Fruit fly (Drosophila melanogaster) whole organism, embryonic: Measurements from ENCODE around the gene CG32428.

Experiments used
- Atf3 ChIP-seq: fragments of 200-800 bp; sonication (Bioruptor generic); optimal IDR thresholded peaks from 3 replicates; lab custom pipeline; 2016; ENCODE audit warnings: missing biosample characterization, missing genetic modification characterization
- Blimp-1 ChIP-seq: fragments of 200-800 bp; sonication (Bioruptor generic); optimal IDR thresholded peaks from 3 replicates; lab custom pipeline; 2018; ENCODE audit warnings: missing biosample characterization, missing genetic modification characterization, mild to moderate bottlenecking, moderate library complexity, missing genetic modification reagents
- CG10543 ChIP-seq: fragments of 200-800 bp; sonication (Bioruptor generic); optimal IDR thresholded peaks from 3 replicates; lab custom pipeline; 2017; ENCODE audit warnings: missing biosample characterization, mild to moderate bottlenecking, missing genetic modification characterization, moderate library complexity
- CG10565 ChIP-seq: fragments of 200-800 bp; sonication (Bioruptor generic); optimal IDR thresholded peaks from 3 replicates; lab custom pipeline; 2016; ENCODE audit warnings: missing biosample characterization, mild to moderate bottlenecking, missing genetic modification characterization
- CG14710 ChIP-seq: fragments of 200-800 bp; sonication (Bioruptor generic); optimal IDR thresholded peaks from 3 replicates; lab custom pipeline; 2019; ENCODE audit warnings: missing biosample characterization, mild to moderate bottlenecking, missing genetic modification characterization, moderate library complexity
- CG16813 ChIP-seq: fragments of 200-800 bp; sonication (Bioruptor generic); IDR thresholded peaks from 3 replicates; pipeline ENCODE4 v1.3.6; 2022; ENCODE audit warnings: missing biosample characterization, missing genetic modification characterization; ENCODE audit not compliant: partially characterized antibody
- CG16815 ChIP-seq: fragments of 200-800 bp; sonication (Bioruptor generic); optimal IDR thresholded peaks from 3 replicates; lab custom pipeline; 2017; ENCODE audit warnings: missing biosample characterization, mild to moderate bottlenecking, missing genetic modification characterization
- CG17186 ChIP-seq: fragments of 200-800 bp; sonication (Bioruptor generic); optimal IDR thresholded peaks from 3 replicates; lab custom pipeline; 2017; ENCODE audit warnings: missing biosample characterization, missing genetic modification reagents, missing genetic modification characterization
- CG18262 ChIP-seq: fragments of 200-800 bp; optimal IDR thresholded peaks from 3 replicates; lab custom pipeline; 2019; ENCODE audit warnings: missing biosample characterization, mild to moderate bottlenecking, missing genetic modification characterization, moderate library complexity
- CG18619 ChIP-seq: fragments of 200-800 bp; sonication (Bioruptor generic); optimal IDR thresholded peaks from 3 replicates; lab custom pipeline; 2017; ENCODE audit warnings: missing biosample characterization, mild to moderate bottlenecking, missing genetic modification characterization
- CG3281 ChIP-seq: fragments of 200-800 bp; sonication (Bioruptor generic); optimal IDR thresholded peaks from 3 replicates; lab custom pipeline; 2017; ENCODE audit warnings: missing biosample characterization, mild to moderate bottlenecking, missing genetic modification characterization
- CG3726 ChIP-seq: fragments of 200-800 bp; sonication (Bioruptor generic); IDR thresholded peaks from 3 replicates; pipeline ENCODE4, ENCODE4 v1.3.6; 2022; ENCODE audit warnings: missing biosample characterization, missing genetic modification characterization
- CG3847 ChIP-seq: fragments of 200-800 bp; sonication (Bioruptor generic); IDR thresholded peaks from 2 replicates; pipeline ENCODE4 v1.3.6; 2022; ENCODE audit warnings: missing biosample characterization, missing genetic modification characterization
- CG6175 ChIP-seq: fragments of 200-800 bp; sonication (Bioruptor generic); IDR thresholded peaks from 3 replicates; pipeline ENCODE4 v1.3.6; 2022; ENCODE audit warnings: missing biosample characterization, missing genetic modification characterization
- CG6765 ChIP-seq: fragments of 200-800 bp; sonication (Bioruptor generic); optimal IDR thresholded peaks from 3 replicates; lab custom pipeline; 2017; ENCODE audit warnings: missing biosample characterization, mild to moderate bottlenecking, missing genetic modification characterization
- CG7372 ChIP-seq: fragments of 200-800 bp; sonication (Bioruptor generic); IDR thresholded peaks from 2 replicates; pipeline ENCODE4 v1.3.6; 2022; ENCODE audit warnings: missing biosample characterization, missing genetic modification characterization
- CG8089 ChIP-seq: fragments of 200-800 bp; sonication (Bioruptor generic); optimal IDR thresholded peaks from 3 replicates; lab custom pipeline; 2016; ENCODE audit warnings: missing biosample characterization, missing genetic modification characterization
- CG8281 ChIP-seq: fragments of 200-800 bp; sonication (Bioruptor generic); optimal IDR thresholded peaks from 2 replicates; lab custom pipeline; 2018; ENCODE audit warnings: missing biosample characterization, mild to moderate bottlenecking, missing genetic modification characterization, moderate library complexity
- CG9215 ChIP-seq: fragments of 200-800 bp; sonication (Bioruptor generic); IDR thresholded peaks from 2 replicates; pipeline ENCODE4 v1.3.6; 2022; ENCODE audit warnings: missing biosample characterization, missing genetic modification characterization
- CTCF ChIP-seq: fragments of 200-800 bp; sonication (Bioruptor generic); optimal IDR thresholded peaks from 2 replicates; lab custom pipeline; 2017; ENCODE audit warnings: missing biosample characterization, mild to moderate bottlenecking, missing genetic modification characterization, moderate library complexity
- Dbx ChIP-seq: fragments of 200-800 bp; sonication (Bioruptor generic); IDR thresholded peaks from 3 replicates; pipeline ENCODE4 v1.3.6; 2022; ENCODE audit warnings: missing biosample characterization, missing genetic modification characterization
- Dp ChIP-seq: fragments of 200-800 bp; sonication (Bioruptor generic); optimal IDR thresholded peaks from 2 replicates; lab custom pipeline; 2018; ENCODE audit warnings: missing biosample characterization, mild to moderate bottlenecking, missing genetic modification characterization, moderate library complexity
- HLHmδ ChIP-seq: fragments of 200-800 bp; sonication (Bioruptor generic); optimal IDR thresholded peaks from 2 replicates; lab custom pipeline; 2018; ENCODE audit warnings: missing biosample characterization, mild to moderate bottlenecking, missing genetic modification characterization, moderate library complexity
- HmgZ ChIP-seq: fragments of 200-800 bp; sonication (Bioruptor generic); optimal IDR thresholded peaks from 2 replicates; lab custom pipeline; 2018; ENCODE audit warnings: missing biosample characterization, mild to moderate bottlenecking, missing genetic modification characterization
- Nf-YB ChIP-seq: fragments of 200-800 bp; sonication (Bioruptor generic); optimal IDR thresholded peaks from 3 replicates; lab custom pipeline; 2019; ENCODE audit warnings: missing biosample characterization, mild to moderate bottlenecking, missing genetic modification characterization, moderate library complexity
- Oaz ChIP-seq: fragments of 200-800 bp; sonication (Bioruptor generic); IDR thresholded peaks from 2 replicates; pipeline ENCODE4 v1.3.6; 2022; ENCODE audit warnings: missing biosample characterization, missing genetic modification characterization
- Poxn ChIP-seq: fragments of 200-800 bp; sonication (Bioruptor generic); IDR thresholded peaks from 2 replicates; pipeline ENCODE4 v1.3.6; 2022; ENCODE audit warnings: missing biosample characterization, missing genetic modification characterization
- Ptx1 ChIP-seq: fragments of 200-800 bp; sonication (Bioruptor generic); IDR thresholded peaks from 2 replicates; pipeline ENCODE4 v1.3.6; 2022; ENCODE audit warnings: missing biosample characterization, missing genetic modification characterization
- Sox100B ChIP-seq: fragments of 200-800 bp; sonication (Bioruptor generic); optimal IDR thresholded peaks from 3 replicates; lab custom pipeline; 2018; ENCODE audit warnings: missing biosample characterization, mild to moderate bottlenecking, missing genetic modification characterization
- Xbp1 ChIP-seq: fragments of 200-800 bp; sonication (Bioruptor generic); optimal IDR thresholded peaks from 3 replicates; lab custom pipeline; 2016; ENCODE audit warnings: missing biosample characterization, mild to moderate bottlenecking, missing genetic modification characterization
- al ChIP-seq: fragments of 200-800 bp; sonication (Bioruptor generic); IDR thresholded peaks from 2 replicates; pipeline ENCODE4 v1.3.6; 2022; ENCODE audit warnings: missing biosample characterization, missing genetic modification characterization
- ara ChIP-seq: fragments of 200-800 bp; sonication (Bioruptor generic); IDR thresholded peaks from 2 replicates; pipeline ENCODE4 v1.3.6; 2022; ENCODE audit warnings: missing biosample characterization, missing genetic modification characterization
- bigmax ChIP-seq: fragments of 200-800 bp; sonication (Bioruptor generic); optimal IDR thresholded peaks from 2 replicates; lab custom pipeline; 2018; ENCODE audit warnings: missing biosample characterization, mild to moderate bottlenecking, missing genetic modification characterization
- btn ChIP-seq: fragments of 200-800 bp; sonication (Bioruptor generic); optimal IDR thresholded peaks from 2 replicates; lab custom pipeline; 2016; ENCODE audit warnings: missing biosample characterization, missing genetic modification characterization
- ci ChIP-seq: fragments of 200-800 bp; sonication (Bioruptor generic); IDR thresholded peaks from 3 replicates; pipeline ENCODE4 v1.3.6; 2022; ENCODE audit warnings: missing biosample characterization, missing genetic modification characterization
- fd96Cb ChIP-seq: fragments of 200-800 bp; sonication (Bioruptor generic); optimal IDR thresholded peaks from 2 replicates; lab custom pipeline; 2018; ENCODE audit warnings: missing biosample characterization, mild to moderate bottlenecking, missing genetic modification characterization, moderate library complexity
- ham ChIP-seq: fragments of 200-800 bp; sonication (Bioruptor generic); IDR thresholded peaks from 2 replicates; pipeline ENCODE4 v1.3.6; 2022; ENCODE audit warnings: missing biosample characterization, missing genetic modification characterization
- hb ChIP-seq: fragments of 200-800 bp; sonication (Bioruptor generic); IDR thresholded peaks from 3 replicates; pipeline ENCODE4 v1.3.6; 2022; ENCODE audit warnings: missing biosample characterization, missing genetic modification characterization; ENCODE audit not compliant: partially characterized antibody
- hkb ChIP-seq, 2 experiments: fragments of 200-800 bp in 1 of 2; fragments of >200 bp in 1 of 2; sonication (Bioruptor generic) in 1 of 2; IDR thresholded peaks in 1 of 2; optimal IDR thresholded peaks in 1 of 2; 2 replicates each; pipeline versions ENCODE4 v1.3.6 to Lab custom; 2017 to 2022; ENCODE audit warnings: missing biosample characterization in 1 of 2, missing genetic modification characterization in 1 of 2
- insv ChIP-seq, 2 experiments: fragments of 200-800 bp; sonication (Bioruptor generic); optimal IDR thresholded peaks; 3 replicates each; lab custom pipeline; 2016 to 2018; ENCODE audit warnings: missing biosample characterization in 2 of 2, missing genetic modification characterization in 2 of 2
- mld ChIP-seq: fragments of 200-800 bp; sonication (Bioruptor generic); IDR thresholded peaks from 3 replicates; pipeline ENCODE4 v1.3.6; 2022; ENCODE audit warnings: missing biosample characterization, missing genetic modification characterization; ENCODE audit not compliant: partially characterized antibody
- org-1 ChIP-seq: fragments of 200-800 bp; sonication (Bioruptor generic); optimal IDR thresholded peaks from 2 replicates; lab custom pipeline; 2017; ENCODE audit warnings: missing biosample characterization, missing genetic modification characterization
- pan ChIP-seq, 4 experiments: fragments of >200 bp in 3 of 4; fragments of 200-800 bp in 1 of 4; sonication (Bioruptor generic) in 1 of 4; optimal IDR thresholded peaks in 3 of 4; IDR thresholded peaks in 1 of 4; 2 replicates each; pipeline versions ENCODE4 v1.3.6 to Lab custom; 2017 to 2022; ENCODE audit warnings: missing biosample characterization in 2 of 4, missing genetic modification characterization in 2 of 4, mixed read lengths in 1 of 4
- pnt ChIP-seq: fragments of 200-800 bp; sonication (Bioruptor generic); optimal IDR thresholded peaks from 3 replicates; lab custom pipeline; 2016; ENCODE audit warnings: missing biosample characterization, missing genetic modification characterization
- psq ChIP-seq: fragments of 200-800 bp; sonication (Bioruptor generic); optimal IDR thresholded peaks from 2 replicates; lab custom pipeline; 2017; ENCODE audit warnings: missing biosample characterization, missing genetic modification characterization
- slou ChIP-seq: fragments of 200-800 bp; sonication (Bioruptor generic); optimal IDR thresholded peaks from 3 replicates; lab custom pipeline; 2016; ENCODE audit warnings: missing biosample characterization, missing genetic modification characterization
- stc ChIP-seq: fragments of 200-800 bp; sonication (Bioruptor generic); IDR thresholded peaks from 2 replicates; pipeline ENCODE4 v1.3.6; 2022; ENCODE audit warnings: missing biosample characterization, missing genetic modification characterization
- tap ChIP-seq: fragments of 200-800 bp; optimal IDR thresholded peaks from 3 replicates; lab custom pipeline; 2019; ENCODE audit warnings: missing biosample characterization, mild to moderate bottlenecking, missing genetic modification characterization, moderate library complexity
- tgo ChIP-seq: fragments of 200-800 bp; sonication (Bioruptor generic); IDR thresholded peaks from 3 replicates; pipeline ENCODE4 v1.3.6; 2022; ENCODE audit warnings: missing biosample characterization, missing genetic modification characterization

CG32428 gene

dm6 chr3L:20473021-20473799, at the start of gene CG32428, which contains the start of gene CG5969 (continued):
- TF ChIP-seq CG7372 (GFP tag; lab: Robert Waterston, UW) = peak; percentile 45; the same call in 1 of the 2 replicates
- peak; percentile 12 for TF ChIP-seq CG6765 (GFP tag; lab: Kevin White, UChicago)
- TF ChIP-seq org-1 (GFP tag; lab: Kevin White, UChicago) = no peak
- no peak for TF ChIP-seq Oaz (GFP tag; lab: Robert Waterston, UW)
- TF ChIP-seq HmgZ (tag; lab: Kevin White, UChicago) = peak; percentile 20
- peak; percentile 59 for TF ChIP-seq Xbp1 (GFP tag; lab: Kevin White, UChicago)
- TF ChIP-seq hb (GFP tag; lab: Robert Waterston, UW) = no peak
- TF ChIP-seq bigmax (GFP tag; lab: Kevin White, UChicago) = no peak
- peak; percentile 63 for TF ChIP-seq CG3281 (GFP tag; lab: Kevin White, UChicago)
- TF ChIP-seq HLHmδ (GFP tag; lab: Kevin White, UChicago) = peak; percentile 34
- TF ChIP-seq CG8281 (tag; lab: Kevin White, UChicago) = peak; percentile 0
- peak; percentile 58 for TF ChIP-seq CG18619
- no peak for TF ChIP-seq CTCF (GFP tag; lab: Kevin White, UChicago)
- peak; percentile 58 for TF ChIP-seq Nf-YB (GFP tag; lab: Kevin White, UChicago)
- TF ChIP-seq Atf3 (GFP tag; lab: Kevin White, UChicago) = no peak
- TF ChIP-seq CG17186 (GFP tag; lab: Kevin White, UChicago) = no peak
- peak; percentile 69 for TF ChIP-seq al (GFP tag; lab: Robert Waterston, UW)
- peak; percentile 69 for TF ChIP-seq psq (GFP tag; lab: Kevin White, UChicago)
- peak; percentile 52 for TF ChIP-seq Sox100B (GFP tag; lab: Kevin White, UChicago)
- peak; percentile 73; the same call in 2 of the 3 replicates for TF ChIP-seq Dbx (GFP tag; lab: Robert Waterston, UW)
- peak; percentile 38 for TF ChIP-seq tap
- TF ChIP-seq ara (GFP tag; lab: Robert Waterston, UW) = no peak
- no peak for TF ChIP-seq CG10565 (GFP tag; lab: Kevin White, UChicago)
- TF ChIP-seq Dp (GFP tag; lab: Kevin White, UChicago) = peak; percentile 57
- peak; percentile 23 for TF ChIP-seq CG16815
- peak; percentile 36; the same call in 2 of the 3 replicates for TF ChIP-seq ci (GFP tag; lab: Robert Waterston, UW)
- no peak for TF ChIP-seq CG3726
- peak; percentile 96 for TF ChIP-seq CG14710
- no peak for TF ChIP-seq hkb (optimal IDR thresholded peaks at IDR 0.05; lab: Kevin White, UChicago)
- TF ChIP-seq hkb (GFP tag; IDR thresholded peaks at IDR 0.05; lab: Robert Waterston, UW) = peak; percentile 71
- TF ChIP-seq ham = no peak
- peak in 1 of 2 experiments; percentile 70 for TF ChIP-seq insv (GFP tag; optimal IDR thresholded peaks at IDR 0.05; lab: Kevin White, UChicago)
- TF ChIP-seq CG18262 (tag; lab: Kevin White, UChicago) = peak; percentile 54
- no peak for TF ChIP-seq btn
- no peak for TF ChIP-seq CG10543 (GFP tag; lab: Kevin White, UChicago)
- TF ChIP-seq pan (optimal IDR thresholded peaks at IDR 0.05; lab: Kevin White, UChicago) = no peak
- TF ChIP-seq pan (GFP tag; optimal IDR thresholded peaks at IDR 0.05 in 1 of 2, IDR thresholded peaks at IDR 0.05 in 1 of 2) = peak in 1 of 2 experiments; percentile 77
- no peak for TF ChIP-seq CG6175 (GFP tag; lab: Robert Waterston, UW)
- no peak for TF ChIP-seq pnt
- TF ChIP-seq mld (GFP tag; lab: Robert Waterston, UW) = no peak
- peak; percentile 71 for TF ChIP-seq CG3847 (GFP tag; lab: Robert Waterston, UW)
- no peak for TF ChIP-seq Poxn (GFP tag; lab: Robert Waterston, UW)
- no peak for TF ChIP-seq CG16813 (GFP tag; lab: Robert Waterston, UW)
- TF ChIP-seq fd96Cb (tag; lab: Kevin White, UChicago) = peak; percentile 51
- TF ChIP-seq tgo (GFP tag; lab: Robert Waterston, UW) = peak; percentile 60
- no peak for TF ChIP-seq stc (GFP tag; lab: Robert Waterston, UW)
- TF ChIP-seq CG9215 (GFP tag; lab: Robert Waterston, UW) = no peak; the same call in 1 of the 2 replicates
- TF ChIP-seq Blimp-1 (GFP tag; lab: Kevin White, UChicago) = peak; percentile 26
- TF ChIP-seq slou (GFP tag; lab: Kevin White, UChicago) = peak; percentile 32
- no peak for TF ChIP-seq CG8089 (GFP tag; lab: Kevin White, UChicago)
- peak; percentile 70 for TF ChIP-seq Ptx1 (GFP tag; lab: Robert Waterston, UW)
